Fruit fly (Drosophila melanogaster): Measurements from ENCODE around the gene CG9328.

dm6 chr2L:20799991-20800897 is 2.7 kb downstream of the CG9328 start:
- TF ChIP-seq D1 (tag; optimal IDR thresholded peaks at IDR 0.05) (peak; percentile 81), CG15710 (tag; optimal IDR thresholded peaks at IDR 0.05) (peak; percentile 97), CG32121 (GFP tag; IDR thresholded peaks at IDR 0.05) (peak; percentile 70), Ets98B (GFP tag; IDR thresholded peaks at IDR 0.05) (peak; percentile 73), gl (tag; optimal IDR thresholded peaks at IDR 0.05) (peak; percentile 96), CG34367 (tag; optimal IDR thresholded peaks at IDR 0.05) (peak; percentile 96), CG17806 (tag; optimal IDR thresholded peaks at IDR 0.05) (peak; percentile 97), fd96Ca (GFP tag; IDR thresholded peaks at IDR 0.05) (peak; percentile 88), CG8159 (tag; optimal IDR thresholded peaks at IDR 0.05) (peak; percentile 97), CG13204 (GFP tag; optimal IDR thresholded peaks at IDR 0.05) (peak; percentile 93), CG8301 (tag; optimal IDR thresholded peaks at IDR 0.05) (peak; percentile 84), EcR (GFP tag; optimal IDR thresholded peaks at IDR 0.05) (peak; percentile 56), Pif1A (GFP tag; optimal IDR thresholded peaks at IDR 0.05) (peak; percentile 95), rn (GFP tag; IDR thresholded peaks at IDR 0.05) (peak; percentile 75)

All from whole organism, pupa.